Fruit fly (Drosophila melanogaster) whole organism, embryonic: Measurements from ENCODE around the gene inaE.

Source experiments
- B-H2 ChIP-seq: fragments of 200-800 bp; sonication (Bioruptor generic); optimal IDR thresholded peaks from 2 replicates; lab custom pipeline; 2018; ENCODE audit warnings: missing biosample characterization, mild to moderate bottlenecking, missing genetic modification characterization
- BtbVII ChIP-seq: fragments of 200-800 bp; sonication (Bioruptor generic); optimal IDR thresholded peaks from 3 replicates; lab custom pipeline; 2017; ENCODE audit warnings: missing biosample characterization, mild to moderate bottlenecking, missing genetic modification characterization
- CG12155 ChIP-seq: fragments of 200-800 bp; sonication (Bioruptor generic); optimal IDR thresholded peaks from 3 replicates; lab custom pipeline; 2016; ENCODE audit warnings: missing biosample characterization, missing genetic modification characterization
- CG12219 ChIP-seq: fragments of 200-800 bp; sonication (Bioruptor generic); optimal IDR thresholded peaks from 3 replicates; lab custom pipeline; 2018; ENCODE audit warnings: missing biosample characterization, mild to moderate bottlenecking, missing genetic modification characterization
- CG12769 ChIP-seq: fragments of 200-800 bp; sonication (Bioruptor generic); optimal IDR thresholded peaks from 2 replicates; lab custom pipeline; 2019; ENCODE audit warnings: missing biosample characterization, mild to moderate bottlenecking, missing genetic modification characterization, moderate library complexity
- CG13287 ChIP-seq: fragments of 200-800 bp; sonication (Bioruptor generic); IDR thresholded peaks from 2 replicates; pipeline ENCODE4 v1.3.6; 2022; ENCODE audit warnings: missing biosample characterization, missing genetic modification characterization; ENCODE audit not compliant: partially characterized antibody
- CG14014 ChIP-seq: fragments of 200-800 bp; sonication (Bioruptor generic); IDR thresholded peaks from 2 replicates; pipeline ENCODE4 v1.3.6; 2022; ENCODE audit warnings: missing biosample characterization, missing genetic modification characterization
- CG14860 ChIP-seq: fragments of 200-800 bp; sonication (Bioruptor generic); IDR thresholded peaks from 3 replicates; pipeline ENCODE4 v1.3.6; 2022; ENCODE audit warnings: missing biosample characterization, missing genetic modification characterization; ENCODE audit not compliant: partially characterized antibody
- CG15073 ChIP-seq: fragments of 200-800 bp; sonication (Bioruptor generic); optimal IDR thresholded peaks from 2 replicates; lab custom pipeline; 2016; ENCODE audit warnings: missing biosample characterization, missing genetic modification characterization
- CG15696 ChIP-seq: fragments of 200-800 bp; sonication (Bioruptor generic); optimal IDR thresholded peaks from 2 replicates; lab custom pipeline; 2019; ENCODE audit warnings: missing biosample characterization, mild to moderate bottlenecking, missing genetic modification characterization, moderate library complexity
- CG16813 ChIP-seq: fragments of 200-800 bp; sonication (Bioruptor generic); IDR thresholded peaks from 3 replicates; pipeline ENCODE4 v1.3.6; 2022; ENCODE audit warnings: missing biosample characterization, missing genetic modification characterization; ENCODE audit not compliant: partially characterized antibody
- CG17361 ChIP-seq: fragments of 200-800 bp; sonication (Bioruptor generic); IDR thresholded peaks from 3 replicates; pipeline ENCODE4 v1.3.6; 2022; ENCODE audit warnings: missing biosample characterization, missing genetic modification characterization
- CG17829 ChIP-seq: fragments of 200-800 bp; optimal IDR thresholded peaks from 2 replicates; lab custom pipeline; 2019; ENCODE audit warnings: missing biosample characterization, mild to moderate bottlenecking, missing genetic modification characterization, moderate library complexity
- CG2678 ChIP-seq: fragments of 200-800 bp; sonication (Bioruptor generic); optimal IDR thresholded peaks from 3 replicates; lab custom pipeline; 2019; ENCODE audit warnings: missing biosample characterization, mild to moderate bottlenecking, missing genetic modification characterization, moderate library complexity
- CG31365 ChIP-seq: fragments of 200-800 bp; sonication (Bioruptor generic); optimal IDR thresholded peaks from 2 replicates; lab custom pipeline; 2018; ENCODE audit warnings: missing biosample characterization, mild to moderate bottlenecking, missing genetic modification characterization
- CG34422 ChIP-seq: fragments of 200-800 bp; sonication (Bioruptor generic); IDR thresholded peaks from 3 replicates; pipeline ENCODE4 v1.3.6; 2022; ENCODE audit warnings: missing biosample characterization, missing genetic modification characterization
- CG5245 ChIP-seq: fragments of 200-800 bp; sonication (Bioruptor generic); optimal IDR thresholded peaks from 3 replicates; lab custom pipeline; 2016; ENCODE audit warnings: missing biosample characterization, missing genetic modification characterization
- CG6854 ChIP-seq: fragments of 200-800 bp; sonication (Bioruptor generic); optimal IDR thresholded peaks from 3 replicates; lab custom pipeline; 2017; ENCODE audit warnings: missing biosample characterization, mild to moderate bottlenecking, missing genetic modification characterization
- CG7271 ChIP-seq: fragments of 200-800 bp; sonication (Bioruptor generic); optimal IDR thresholded peaks from 2 replicates; lab custom pipeline; 2018; ENCODE audit warnings: missing biosample characterization, mild to moderate bottlenecking, missing genetic modification characterization, moderate library complexity
- CG8290 ChIP-seq, 3 experiments: fragments of 200-800 bp; sonication (Bioruptor generic); optimal IDR thresholded peaks; 2 replicates each; lab custom pipeline; 2016 to 2019; ENCODE audit warnings: missing biosample characterization in 3 of 3, missing genetic modification characterization in 3 of 3, mild to moderate bottlenecking in 2 of 3, moderate library complexity in 1 of 3
- CrebB ChIP-seq: fragments of 200-800 bp; sonication (Bioruptor generic); optimal IDR thresholded peaks from 3 replicates; lab custom pipeline; 2018; ENCODE audit warnings: missing biosample characterization, mild to moderate bottlenecking, missing genetic modification characterization
- D ChIP-seq, 2 experiments: fragments of 200-800 bp in 1 of 2; fragments of >200 bp in 1 of 2; sonication (Bioruptor generic) in 1 of 2; optimal IDR thresholded peaks; 2 replicates in 1 of 2; 3 replicates in 1 of 2; lab custom pipeline; 2017; ENCODE audit warnings: mild to moderate bottlenecking in 1 of 2, missing biosample characterization in 1 of 2, missing genetic modification characterization in 1 of 2, missing genetic modification reagents in 1 of 2
- Dbx ChIP-seq: fragments of 200-800 bp; sonication (Bioruptor generic); IDR thresholded peaks from 3 replicates; pipeline ENCODE4 v1.3.6; 2022; ENCODE audit warnings: missing biosample characterization, missing genetic modification characterization
- Hand ChIP-seq: fragments of 200-800 bp; sonication (Bioruptor generic); optimal IDR thresholded peaks from 2 replicates; lab custom pipeline; 2017; ENCODE audit warnings: mild to moderate bottlenecking, missing biosample characterization, missing genetic modification reagents, missing genetic modification characterization
- Hr51 ChIP-seq, 2 experiments: fragments of 200-800 bp; sonication (Bioruptor generic); optimal IDR thresholded peaks; 2 replicates in 1 of 2; 3 replicates in 1 of 2; lab custom pipeline; 2016 to 2018; ENCODE audit warnings: missing biosample characterization in 2 of 2, missing genetic modification characterization in 2 of 2, mild to moderate bottlenecking in 1 of 2, moderate library complexity in 1 of 2
- Med ChIP-seq: fragments of 200-800 bp; sonication (Bioruptor generic); peaks from one replicate; lab custom pipeline; 2016; ENCODE audit warnings: missing biosample characterization, missing genetic modification characterization, mild to moderate bottlenecking, inconsistent platforms, moderate library complexity
- NfI ChIP-seq: fragments of 200-800 bp; sonication (Bioruptor generic); optimal IDR thresholded peaks from 3 replicates; lab custom pipeline; 2018; ENCODE audit warnings: missing biosample characterization, mild to moderate bottlenecking, missing genetic modification characterization, moderate library complexity
- Sry-β ChIP-seq: fragments of 200-800 bp; sonication (Bioruptor generic); optimal IDR thresholded peaks from 2 replicates; lab custom pipeline; 2018; ENCODE audit warnings: missing biosample characterization, mild to moderate bottlenecking, missing genetic modification characterization, moderate library complexity
- Trl ChIP-seq, 3 experiments: fragments of >200 bp in 2 of 3; fragments of 200-800 bp in 1 of 3; sonication (Bioruptor generic) in 1 of 3; optimal IDR thresholded peaks; 2 replicates in 1 of 3; 3 replicates in 2 of 3; lab custom pipeline; 2016 to 2017; ENCODE audit warnings: missing biosample characterization in 1 of 3, missing genetic modification characterization in 1 of 3
- Xbp1 ChIP-seq: fragments of 200-800 bp; sonication (Bioruptor generic); optimal IDR thresholded peaks from 3 replicates; lab custom pipeline; 2016; ENCODE audit warnings: missing biosample characterization, mild to moderate bottlenecking, missing genetic modification characterization
- bcd ChIP-seq: fragments of 200-800 bp; sonication (Bioruptor generic); optimal IDR thresholded peaks from 2 replicates; lab custom pipeline; 2017; ENCODE audit warnings: missing biosample characterization, mild to moderate bottlenecking, missing genetic modification characterization
- chinmo ChIP-seq: fragments of 200-800 bp; sonication (Bioruptor generic); IDR thresholded peaks from 4 replicates; pipeline ENCODE4 v1.3.6; 2022; ENCODE audit warnings: missing biosample characterization, missing genetic modification characterization; ENCODE audit not compliant: partially characterized antibody
- dm ChIP-seq: fragments of 200-800 bp; sonication (Bioruptor generic); optimal IDR thresholded peaks from 3 replicates; lab custom pipeline; 2016; ENCODE audit warnings: missing biosample characterization, missing genetic modification characterization
- dmrt99B ChIP-seq: fragments of 200-800 bp; sonication (Bioruptor generic); optimal IDR thresholded peaks from 2 replicates; lab custom pipeline; 2018; ENCODE audit warnings: missing biosample characterization, mild to moderate bottlenecking, missing genetic modification characterization, moderate library complexity
- ewg ChIP-seq: fragments of 200-800 bp; sonication (Bioruptor generic); optimal IDR thresholded peaks from 3 replicates; lab custom pipeline; 2017; ENCODE audit warnings: mild to moderate bottlenecking, missing biosample characterization, missing genetic modification reagents, missing genetic modification characterization
- eyg ChIP-seq: fragments of 200-800 bp; sonication (Bioruptor generic); optimal IDR thresholded peaks from 3 replicates; lab custom pipeline; 2016; ENCODE audit warnings: missing biosample characterization, missing genetic modification characterization
- fd3F ChIP-seq: fragments of 200-800 bp; sonication (Bioruptor generic); optimal IDR thresholded peaks from 2 replicates; lab custom pipeline; 2018; ENCODE audit warnings: missing biosample characterization, mild to moderate bottlenecking, missing genetic modification characterization, moderate library complexity
- lab ChIP-seq: fragments of 200-800 bp; sonication (Bioruptor generic); optimal IDR thresholded peaks from 3 replicates; lab custom pipeline; 2017; ENCODE audit warnings: missing biosample characterization, missing genetic modification characterization, mild to moderate bottlenecking, moderate library complexity, missing genetic modification reagents
- nom ChIP-seq: fragments of 200-800 bp; sonication (Bioruptor generic); optimal IDR thresholded peaks from 2 replicates; lab custom pipeline; 2017; ENCODE audit warnings: missing biosample characterization, missing genetic modification characterization, mild to moderate bottlenecking, moderate library complexity, missing genetic modification reagents
- pan ChIP-seq, 4 experiments: fragments of >200 bp in 3 of 4; fragments of 200-800 bp in 1 of 4; sonication (Bioruptor generic) in 1 of 4; optimal IDR thresholded peaks in 3 of 4; IDR thresholded peaks in 1 of 4; 2 replicates each; pipeline versions ENCODE4 v1.3.6 to Lab custom; 2017 to 2022; ENCODE audit warnings: missing biosample characterization in 2 of 4, missing genetic modification characterization in 2 of 4, mixed read lengths in 1 of 4
- prd ChIP-seq, 3 experiments: fragments of >200 bp in 2 of 3; fragments of 200-800 bp in 1 of 3; sonication (Bioruptor generic) in 1 of 3; optimal IDR thresholded peaks in 2 of 3; IDR thresholded peaks in 1 of 3; 2 replicates in 2 of 3; 3 replicates in 1 of 3; pipeline versions ENCODE4 v1.3.6 to Lab custom; 2017 to 2022; ENCODE audit warnings: missing biosample characterization in 1 of 3, missing genetic modification characterization in 1 of 3
- row ChIP-seq: fragments of 200-800 bp; sonication (Bioruptor generic); IDR thresholded peaks from 3 replicates; pipeline ENCODE4 v1.3.6; 2022; ENCODE audit warnings: missing biosample characterization, missing genetic modification characterization
- sisA ChIP-seq: fragments of 200-800 bp; sonication (Bioruptor generic); IDR thresholded peaks from 2 replicates; pipeline ENCODE4 v1.3.6; 2022; ENCODE audit warnings: missing biosample characterization, missing genetic modification characterization
- vnd ChIP-seq: fragments of 200-800 bp; sonication (Bioruptor generic); IDR thresholded peaks from 3 replicates; pipeline ENCODE4 v1.3.6; 2022; ENCODE audit warnings: missing biosample characterization, missing genetic modification characterization; ENCODE audit not compliant: partially characterized antibody

Gene inaE

dm6 chrX:13838892-13839291 lies 55.4 kb downstream of the inaE start (continued):
- TF ChIP-seq CG17361 (peak; percentile 64), CG12155 (GFP tag; lab: Kevin White, UChicago) (peak; percentile 51), bcd (GFP tag; lab: Kevin White, UChicago) (peak; percentile 78), B-H2 (GFP tag; lab: Kevin White, UChicago) (no peak), Sry-β (GFP tag; lab: Kevin White, UChicago) (no peak), ewg (peak; percentile 76), CG14860 (no peak), CG31365 (tag; lab: Kevin White, UChicago) (peak; percentile 24), pan (optimal IDR thresholded peaks at IDR 0.05; lab: Kevin White, UChicago) (no peak), pan (GFP tag; optimal IDR thresholded peaks at IDR 0.05 in 1 of 2, IDR thresholded peaks at IDR 0.05 in 1 of 2) (peak in 1 of 2 experiments; percentile 85), Hand (GFP tag; lab: Kevin White, UChicago) (peak; percentile 43), CG15696 (peak; percentile 42), NfI (GFP tag; lab: Kevin White, UChicago) (peak; percentile 63), CG13287 (no peak), D (optimal IDR thresholded peaks at IDR 0.05; lab: Kevin White, UChicago) (no peak), D (GFP tag; optimal IDR thresholded peaks at IDR 0.05; lab: Kevin White, UChicago) (peak; percentile 59), vnd (no peak), Xbp1 (GFP tag; lab: Kevin White, UChicago) (peak; percentile 77), eyg (GFP tag; lab: Kevin White, UChicago) (peak; percentile 33), CG34422 (peak; percentile 76), Dbx (GFP tag; lab: Robert Waterston, UW) (peak; percentile 39; the same call in 2 of the 3 replicates), fd3F (GFP tag; lab: Kevin White, UChicago) (peak; percentile 13), CG16813 (GFP tag; lab: Robert Waterston, UW) (no peak), CG2678 (tag; lab: Kevin White, UChicago) (peak; percentile 75), CG14014 (GFP tag; lab: Robert Waterston, UW) (peak; percentile 67; the same call in 1 of the 2 replicates), CG5245 (GFP tag; lab: Kevin White, UChicago) (peak; percentile 69), CG7271 (tag; lab: Kevin White, UChicago) (no peak), sisA (peak; percentile 72), row (GFP tag; lab: Robert Waterston, UW) (peak; percentile 79), CG15073 (GFP tag; lab: Kevin White, UChicago) (no peak), CrebB (tag; lab: Kevin White, UChicago) (peak; percentile 25), CG6854 (GFP tag; lab: Kevin White, UChicago) (no peak), dmrt99B (tag; lab: Kevin White, UChicago) (peak; percentile 84)

- TF ChIP-seq BtbVII (GFP tag; lab: Kevin White, UChicago) (no peak), CG17829 (tag; lab: Kevin White, UChicago) (no peak), Hr51 (GFP tag; optimal IDR thresholded peaks at IDR 0.05; lab: Kevin White, UChicago) (no peak), CG12769 (peak; percentile 76), Med (peak; percentile 63), prd (optimal IDR thresholded peaks at IDR 0.05; lab: Kevin White, UChicago) (no peak), prd (GFP tag; IDR thresholded peaks at IDR 0.05; lab: Robert Waterston, UW) (no peak), CG8290 (GFP tag; optimal IDR thresholded peaks at IDR 0.05; lab: Kevin White, UChicago) (no peak), CG8290 (tag; optimal IDR thresholded peaks at IDR 0.05; lab: Kevin White, UChicago) (peak in 1 of 2 experiments; percentile 5), CG12219 (GFP tag; lab: Kevin White, UChicago) (no peak), Trl (optimal IDR thresholded peaks at IDR 0.05; lab: Kevin White, UChicago) (peak in 1 of 2 experiments; percentile 19), Trl (GFP tag; optimal IDR thresholded peaks at IDR 0.05; lab: Kevin White, UChicago) (no peak), chinmo (GFP tag; lab: Robert Waterston, UW) (0 out of 4 replicates have a peak, but pooled peaks have one; percentile 49), nom (peak; percentile 26), lab (peak; percentile 10), CG7271 (tag; lab: Kevin White, UChicago) (no peak), dm (GFP tag; lab: Kevin White, UChicago) (no peak)
- TF ChIP-seq, all 482 proteins: peak for 7
These were observed 56.6 kb downstream of the inaE start for dm6 chrX:13840075-13840474.
